Worm (Caenorhabditis elegans): ENCODE data around the gene nca-2.

- no peak for TF ChIP-seq nhr-76 (tag; optimal IDR thresholded peaks at IDR 0.05)
- TF ChIP-seq aly-2 (tag; optimal IDR thresholded peaks at IDR 0.05), result no peak
- no peak for TF ChIP-seq unc-62 (GFP tag; optimal IDR thresholded peaks at IDR 0.05)
- no peak for TF ChIP-seq nhr-25 (tag; optimal IDR thresholded peaks at IDR 0.05)
- TF ChIP-seq ceh-16 (tag; optimal IDR thresholded peaks at IDR 0.05), result no peak
Observed at ce11 chrIII:4968146-4968545, 2.8 kb downstream of the nca-2 start.
